Worm (Caenorhabditis elegans) whole organism, early embryonic: ENCODE results near the gene bbln-1.

ENCODE experiments used
- B0310.2 ChIP-seq: sonication (generic microtip); optimal IDR thresholded peaks from 2 replicates; lab custom pipeline; 2016; ENCODE audit warnings: mild to moderate bottlenecking, missing genetic modification characterization, missing compliant biosample characterization
- F13C5.2 ChIP-seq: sonication (generic microtip); optimal IDR thresholded peaks from 2 replicates; lab custom pipeline; 2017; ENCODE audit warnings: mild to moderate bottlenecking, missing genetic modification characterization, inconsistent platforms, missing compliant biosample characterization
- aly-1 ChIP-seq: sonication (generic microtip); optimal IDR thresholded peaks from 2 replicates; lab custom pipeline; 2016; ENCODE audit warnings: missing genetic modification characterization, missing compliant biosample characterization
- ama-1 ChIP-seq: fragments of 150-350 bp; optimal IDR thresholded peaks from 2 replicates; lab custom pipeline; 2014
- ceh-13 ChIP-seq: fragments of 200-800 bp; sonication (Bioruptor generic); optimal IDR thresholded peaks from 2 replicates; lab custom pipeline; 2018; ENCODE audit warnings: mild to moderate bottlenecking, missing genetic modification characterization, missing compliant biosample characterization
- ceh-36 ChIP-seq: sonication (generic microtip); optimal IDR thresholded peaks from 2 replicates; lab custom pipeline; 2016; ENCODE audit warnings: missing genetic modification characterization, inconsistent platforms, missing compliant biosample characterization
- ets-7 ChIP-seq: sonication (generic microtip); optimal IDR thresholded peaks from 2 replicates; lab custom pipeline; 2016; ENCODE audit warnings: missing genotype, missing genetic modification characterization, missing compliant biosample characterization
- flt-1 ChIP-seq: fragments of 200-800 bp; sonication (Bioruptor generic); IDR thresholded peaks from 2 replicates; pipeline ENCODE4 v1.3.6; 2022; ENCODE audit warnings: missing genetic modification characterization, missing compliant biosample characterization
- hmbx-1 ChIP-seq: sonication (generic microtip); optimal IDR thresholded peaks from 2 replicates; lab custom pipeline; 2016; ENCODE audit warnings: mild to moderate bottlenecking, missing genetic modification characterization, missing compliant biosample characterization
- hmg-4 ChIP-seq: fragments of 200-800 bp; sonication (Bioruptor generic); optimal IDR thresholded peaks from 2 replicates; lab custom pipeline; 2018; ENCODE audit warnings: mild to moderate bottlenecking, missing genetic modification characterization, missing compliant biosample characterization
- hnd-1 ChIP-seq: sonication (generic microtip); optimal IDR thresholded peaks from 2 replicates; lab custom pipeline; 2016; ENCODE audit warnings: missing genetic modification characterization, missing compliant biosample characterization
- pes-1 ChIP-seq: fragments of 200-800 bp; sonication (Bioruptor generic); IDR thresholded peaks from 2 replicates; pipeline ENCODE4 v1.3.6; 2022; ENCODE audit warnings: missing genetic modification reagents, missing genetic modification characterization, missing compliant biosample characterization
- scrt-1 ChIP-seq: fragments of 200-800 bp; sonication (Bioruptor generic); IDR thresholded peaks from 2 replicates; pipeline ENCODE4 v1.3.6; 2022; ENCODE audit warnings: missing genetic modification characterization, missing compliant biosample characterization
- sea-1 ChIP-seq: fragments of 200-800 bp; sonication (Bioruptor generic); conservative IDR thresholded peaks from 2 replicates; pipeline ENCODE4 v1.3.6; 2022; ENCODE audit warnings: missing genetic modification characterization, missing compliant biosample characterization
- tbx-11 ChIP-seq: fragments of 200-800 bp; sonication (Bioruptor generic); IDR thresholded peaks from 2 replicates; pipeline ENCODE4 v1.3.6; 2022; ENCODE audit warnings: missing genetic modification characterization, missing compliant biosample characterization
- tbx-37 ChIP-seq: fragments of 200-800 bp; sonication (Bioruptor generic); conservative IDR thresholded peaks from 2 replicates; pipeline ENCODE4 v1.3.6; 2022; ENCODE audit warnings: missing genetic modification reagents, missing genetic modification characterization, missing compliant biosample characterization
- tra-4 ChIP-seq: sonication (generic microtip); optimal IDR thresholded peaks from 2 replicates; lab custom pipeline; 2017; ENCODE audit warnings: missing genetic modification characterization, missing compliant biosample characterization

bbln-1 gene

ce11 chrX:3135186-3135585 is 17.1 kb downstream of the bbln-1 start, which contains the start of gene K10B3.1:
TSS of gene K10B3.1 (plus strand) at chrX:3135486.
- no peak for TF ChIP-seq ets-7 (tag; lab: Kevin White, UChicago)
- TF ChIP-seq hmg-4 = no peak
- no peak for TF ChIP-seq F13C5.2
- TF ChIP-seq flt-1 (GFP tag; lab: Robert Waterston, UW) = no peak
- TF ChIP-seq tbx-11 (GFP tag; lab: Robert Waterston, UW) = no peak
- no peak for TF ChIP-seq ama-1 (lab: Kevin White, UChicago)
- TF ChIP-seq hmbx-1 (tag; lab: Kevin White, UChicago) = no peak
- TF ChIP-seq B0310.2 = no peak
- TF ChIP-seq tra-4 (tag; lab: Kevin White, UChicago) = no peak
- TF ChIP-seq pes-1 (GFP tag; lab: Robert Waterston, UW) = no peak
- TF ChIP-seq aly-1 = no peak
- no peak for TF ChIP-seq ceh-13
- TF ChIP-seq sea-1 (GFP tag; lab: Robert Waterston, UW) = no peak
- TF ChIP-seq scrt-1 = no peak
- TF ChIP-seq hnd-1 = no peak
- no peak for TF ChIP-seq tbx-37

- peak; percentile 59; the same call in 1 of the 2 replicates for TF ChIP-seq sea-1 (GFP tag; lab: Robert Waterston, UW)
- TF ChIP-seq aly-1 = peak; percentile 80
- TF ChIP-seq hmg-4 = peak; percentile 96
- no peak for TF ChIP-seq hnd-1
- TF ChIP-seq ets-7 (tag; lab: Kevin White, UChicago) = peak; percentile 26
- TF ChIP-seq scrt-1 = peak; percentile 32; the same call in 1 of the 2 replicates
- no peak for TF ChIP-seq hmbx-1 (tag; lab: Kevin White, UChicago)
- 0 out of 2 replicates have a peak, but pooled peaks have one; percentile 21 for TF ChIP-seq pes-1 (GFP tag; lab: Robert Waterston, UW)
- peak; percentile 90 for TF ChIP-seq F13C5.2
- TF ChIP-seq ama-1 (lab: Kevin White, UChicago) = no peak
- TF ChIP-seq tbx-37 = no peak; the same call in 1 of the 2 replicates
- no peak for TF ChIP-seq tbx-11 (GFP tag; lab: Robert Waterston, UW)
- no peak for TF ChIP-seq tra-4 (tag; lab: Kevin White, UChicago)
- peak; percentile 62 for TF ChIP-seq B0310.2
- no peak for TF ChIP-seq ceh-13
- TF ChIP-seq ceh-36 (tag; lab: Kevin White, UChicago) = no peak
Measured at ce11 chrX:3127626-3128142, 24.6 kb downstream of the bbln-1 start.

DNA sequence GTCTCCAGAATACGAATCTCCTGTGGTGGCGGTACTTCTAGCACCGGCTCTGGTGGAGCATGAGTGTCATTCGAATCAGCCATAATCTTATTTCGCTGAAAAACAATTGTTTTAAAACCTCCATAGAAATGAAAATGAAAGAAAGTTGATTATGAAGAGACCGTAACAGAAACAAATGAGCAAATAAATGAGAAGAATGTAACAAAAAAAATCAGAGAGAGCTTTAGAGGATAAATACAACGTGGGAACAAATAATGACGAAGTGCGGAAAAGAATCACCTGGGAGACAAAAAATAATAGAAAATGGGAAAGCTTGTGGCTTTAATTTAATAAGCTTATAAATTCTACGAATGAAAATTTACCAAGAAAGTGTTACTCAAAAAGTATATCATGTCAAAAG is 25.3 kb downstream of the bbln-1 start, which contains the start of gene spc-1:
Gene spc-1, minus strand, starts transcription at position 101 of the 400 bp plus-strand sequence.
- TF ChIP-seq ama-1 (lab: Kevin White, UChicago) (no peak), flt-1 (GFP tag; lab: Robert Waterston, UW) (no peak), F13C5.2 (no peak), hnd-1 (no peak), sea-1 (GFP tag; lab: Robert Waterston, UW) (no peak), ets-7 (tag; lab: Kevin White, UChicago) (no peak), pes-1 (GFP tag; lab: Robert Waterston, UW) (no peak), tbx-11 (GFP tag; lab: Robert Waterston, UW) (no peak), ceh-36 (tag; lab: Kevin White, UChicago) (no peak)

ce11 chrX:3126233-3126632 is 26.0 kb downstream of the bbln-1 start:
- no peak for TF ChIP-seq flt-1 (GFP tag; lab: Robert Waterston, UW)
- TF ChIP-seq sea-1 (GFP tag; lab: Robert Waterston, UW) = no peak
- TF ChIP-seq ceh-13 = no peak
- no peak for TF ChIP-seq tra-4 (tag; lab: Kevin White, UChicago)
- TF ChIP-seq aly-1 = no peak
- TF ChIP-seq ets-7 (tag; lab: Kevin White, UChicago) = no peak
- TF ChIP-seq B0310.2 = no peak
- no peak for TF ChIP-seq tbx-11 (GFP tag; lab: Robert Waterston, UW)
- no peak for TF ChIP-seq hmg-4
- TF ChIP-seq pes-1 (GFP tag; lab: Robert Waterston, UW) = no peak
- no peak for TF ChIP-seq ama-1 (lab: Kevin White, UChicago)
- TF ChIP-seq F13C5.2 = no peak
- TF ChIP-seq scrt-1 = no peak
- TF ChIP-seq ceh-36 (tag; lab: Kevin White, UChicago) = no peak
- TF ChIP-seq hmbx-1 (tag; lab: Kevin White, UChicago) = no peak
- no peak for TF ChIP-seq tbx-37
- no peak for TF ChIP-seq hnd-1

DNA sequence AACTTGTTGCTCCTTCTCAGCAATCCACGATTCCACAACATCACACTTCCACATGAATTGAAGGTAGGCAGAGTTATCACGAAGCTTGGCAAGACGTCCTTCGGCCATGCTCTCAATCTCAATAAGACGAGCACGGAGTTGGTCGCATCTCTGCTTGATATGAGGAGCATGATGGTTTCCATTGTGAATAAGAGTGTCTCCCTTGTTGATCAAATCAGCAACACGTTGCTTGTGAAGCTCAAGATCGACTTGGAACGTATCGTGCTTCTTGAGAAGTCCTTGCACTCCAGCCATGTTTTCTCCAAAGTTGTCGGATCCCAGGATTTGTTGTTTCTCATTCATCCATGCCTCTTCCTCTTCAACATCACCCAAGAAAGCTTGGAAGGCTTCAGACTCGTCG is 32.7 kb downstream of the bbln-1 start:
- TF ChIP-seq ceh-13 (no peak), hmg-4 (no peak), tra-4 (tag; lab: Kevin White, UChicago) (no peak), sea-1 (GFP tag; lab: Robert Waterston, UW) (no peak), hnd-1 (no peak), ets-7 (tag; lab: Kevin White, UChicago) (no peak), hmbx-1 (tag; lab: Kevin White, UChicago) (no peak), tbx-37 (no peak), B0310.2 (no peak), aly-1 (no peak), ceh-36 (tag; lab: Kevin White, UChicago) (no peak), pes-1 (GFP tag; lab: Robert Waterston, UW) (no peak), tbx-11 (GFP tag; lab: Robert Waterston, UW) (no peak), F13C5.2 (no peak)

DNA sequence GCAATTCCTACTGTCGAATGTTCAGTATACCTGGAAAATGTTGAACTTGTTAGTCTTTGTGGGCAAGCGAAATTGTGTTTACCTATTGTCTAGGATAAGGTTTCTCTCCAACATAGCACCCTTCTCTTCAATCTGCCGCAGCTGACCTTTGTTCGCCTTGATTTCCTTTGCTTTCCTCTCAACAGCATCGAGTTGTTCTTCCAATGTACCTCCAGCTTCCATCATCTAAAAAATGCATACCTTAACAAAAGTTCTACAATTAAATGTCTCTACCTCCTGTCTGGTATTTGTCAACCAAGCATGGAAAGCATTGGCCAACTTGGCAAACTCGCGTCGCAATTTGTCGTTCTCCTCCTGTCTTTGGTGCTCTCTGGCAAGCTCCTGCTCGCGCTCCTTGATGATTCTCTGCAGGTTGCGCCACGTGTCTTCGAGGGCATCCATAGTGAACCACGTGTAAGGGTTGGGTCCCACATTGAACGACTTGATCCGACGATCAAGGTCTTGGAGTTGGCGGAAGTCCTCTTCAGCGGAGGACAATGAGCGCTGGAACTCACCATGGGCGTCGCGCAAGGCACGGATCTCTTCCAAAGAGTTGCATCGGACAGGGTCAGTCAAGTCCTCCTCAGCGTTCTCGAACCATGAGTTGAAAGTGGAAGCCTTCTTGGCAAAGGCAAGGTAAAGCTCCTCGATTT is 33.5 kb downstream of the bbln-1 start:
- TF ChIP-seq ceh-13 (no peak), aly-1 (no peak), ama-1 (lab: Kevin White, UChicago) (peak; percentile 39)

DNA sequence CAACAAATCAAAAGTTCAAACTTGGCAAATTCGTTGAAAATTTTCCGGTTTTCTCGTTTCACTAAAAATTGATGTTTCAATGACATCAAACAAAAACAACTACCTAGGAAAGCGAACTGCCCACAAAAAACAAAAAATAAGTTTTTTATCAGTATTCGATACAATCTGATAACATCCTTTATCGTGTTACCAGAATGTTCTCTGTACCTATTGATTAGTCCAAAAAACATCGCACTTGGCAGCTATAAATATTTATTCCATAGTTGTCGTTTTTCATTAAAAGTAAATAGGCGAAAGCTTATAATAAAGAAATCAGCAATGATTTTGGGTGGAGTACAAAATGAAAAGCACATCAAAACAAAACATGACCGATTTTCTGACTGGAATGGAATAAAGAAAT is 35.1 kb downstream of the bbln-1 start:
- TF ChIP-seq hnd-1 (no peak), ama-1 (lab: Kevin White, UChicago) (peak; percentile 40), F13C5.2 (no peak), ceh-36 (tag; lab: Kevin White, UChicago) (no peak), scrt-1 (no peak)
